Fruit fly (Drosophila melanogaster) Kc167 (cell line): ENCODE results near the gene JMJD4.

ENCODE experiments used
- Myc ChIP-seq: fragments of >200 bp; optimal IDR thresholded peaks from 2 replicates; lab custom pipeline; 2017; ENCODE audit warnings: missing external identifiers
- Sin3A ChIP-seq: fragments of >200 bp; optimal IDR thresholded peaks from 2 replicates; lab custom pipeline; 2018; ENCODE audit warnings: missing external identifiers
- h ChIP-seq: fragments of >200 bp; optimal IDR thresholded peaks from 3 replicates; lab custom pipeline; 2018; ENCODE audit warnings: missing external identifiers
- insv ChIP-seq: fragments of >200 bp; optimal IDR thresholded peaks from 3 replicates; lab custom pipeline; 2018; ENCODE audit warnings: missing external identifiers
- psq ChIP-seq: fragments of >200 bp; optimal IDR thresholded peaks from 2 replicates; lab custom pipeline; 2017; ENCODE audit warnings: missing external identifiers
- ttk ChIP-seq: sonication (Bioruptor generic); optimal IDR thresholded peaks from 2 replicates; lab custom pipeline; 2017; ENCODE audit warnings: missing external identifiers

Gene JMJD4

dm6 chr2L:18134615-18135014, 24.5 kb downstream of the JMJD4 start:
- no peak for TF ChIP-seq insv (lab: Kevin White, UChicago)
- TF ChIP-seq psq (lab: Kevin White, UChicago), result no peak
- TF ChIP-seq Sin3A, result no peak
- TF ChIP-seq h (lab: Kevin White, UChicago), result no peak
- TF ChIP-seq ttk (lab: Kevin White, UChicago), result no peak
- no peak for TF ChIP-seq Myc

- TF ChIP-seq ttk (lab: Kevin White, UChicago) (no peak), psq (lab: Kevin White, UChicago) (no peak), insv (lab: Kevin White, UChicago) (no peak), Myc (no peak), Sin3A (no peak), h (lab: Kevin White, UChicago) (no peak)
These were observed 33.4 kb downstream of the JMJD4 start, which contains the start of gene Grl36b for dm6 chr2L:18125649-18126048. Gene Grl36b (minus strand): TSS chr2L:18125749.

- TF ChIP-seq ttk (lab: Kevin White, UChicago), result no peak
- no peak for TF ChIP-seq h (lab: Kevin White, UChicago)
These were observed 36.2 kb downstream of the JMJD4 start for dm6 chr2L:18122920-18123319.

dm6 chr2L:18122231-18122551, 36.9 kb downstream of the JMJD4 start:
- TF ChIP-seq Myc, result no peak
- no peak for TF ChIP-seq Sin3A
- TF ChIP-seq ttk (lab: Kevin White, UChicago), result no peak
- TF ChIP-seq h (lab: Kevin White, UChicago), result no peak
- no peak for TF ChIP-seq psq (lab: Kevin White, UChicago)
- TF ChIP-seq insv (lab: Kevin White, UChicago), result no peak

- no peak for TF ChIP-seq insv (lab: Kevin White, UChicago)
These were observed 37.5 kb downstream of the JMJD4 start for dm6 chr2L:18121367-18122230.

- TF ChIP-seq h (lab: Kevin White, UChicago) (no peak), ttk (lab: Kevin White, UChicago) (no peak), psq (lab: Kevin White, UChicago) (no peak), Sin3A (no peak), Myc (no peak)
These were observed 39.4 kb downstream of the JMJD4 start, which contains the start of gene CG5758 for dm6 chr2L:18119643-18120042. Gene CG5758 (plus strand): TSS chr2L:18119995.

dm6 chr2L:18115104-18115503, 44.0 kb downstream of the JMJD4 start:
- TF ChIP-seq Sin3A, result no peak
- TF ChIP-seq Myc, result no peak
- TF ChIP-seq ttk (lab: Kevin White, UChicago), result no peak
- no peak for TF ChIP-seq h (lab: Kevin White, UChicago)
- TF ChIP-seq insv (lab: Kevin White, UChicago), result no peak

- TF ChIP-seq ttk (lab: Kevin White, UChicago) (no peak), Sin3A (no peak), insv (lab: Kevin White, UChicago) (no peak)
These were observed 44.8 kb downstream of the JMJD4 start, which contains the start of gene CG15152 for dm6 chr2L:18114176-18114703. Gene CG15152 (plus strand): TSS chr2L:18114547.

dm6 chr2L:18113079-18113478, 46.0 kb downstream of the JMJD4 start, which contains the start of gene CG44476:
Gene CG44476 (minus strand): TSS chr2L:18113179.
- TF ChIP-seq Myc (no peak), ttk (lab: Kevin White, UChicago) (no peak), insv (lab: Kevin White, UChicago) (no peak), Sin3A (no peak), psq (lab: Kevin White, UChicago) (no peak), h (lab: Kevin White, UChicago) (no peak)

- TF ChIP-seq Myc, result no peak
- no peak for TF ChIP-seq Sin3A
- TF ChIP-seq insv (lab: Kevin White, UChicago), result no peak
- TF ChIP-seq psq (lab: Kevin White, UChicago), result no peak
- TF ChIP-seq h (lab: Kevin White, UChicago), result no peak
- TF ChIP-seq ttk (lab: Kevin White, UChicago), result no peak
These were observed 46.6 kb downstream of the JMJD4 start for dm6 chr2L:18112435-18112834.
